Worm (Caenorhabditis elegans) whole organism, L2 larva: Measurements from ENCODE around the gene M03F4.6.

Source experiments
- ama-1 ChIP-seq: fragments of 150-350 bp; optimal IDR thresholded peaks from 2 replicates; lab custom pipeline; 2018; ENCODE audit warnings: inconsistent platforms
- dmd-4 ChIP-seq: sonication (generic microtip); optimal IDR thresholded peaks from 2 replicates; lab custom pipeline; 2017; ENCODE audit warnings: missing biosample characterization, missing genetic modification characterization
- elt-1 ChIP-seq: fragments of 150-350 bp; optimal IDR thresholded peaks from 2 replicates; lab custom pipeline; 2014; ENCODE audit warnings: missing biosample characterization, missing genetic modification characterization
- lsy-2 ChIP-seq, 2 experiments: fragments of 150-350 bp in 1 of 2; sonication (generic microtip) in 1 of 2; optimal IDR thresholded peaks; 2 replicates each; lab custom pipeline; 2014 to 2017; ENCODE audit warnings: missing biosample characterization in 2 of 2, missing genetic modification characterization in 2 of 2
- mbf-1 ChIP-seq: sonication (generic microtip); optimal IDR thresholded peaks from 2 replicates; lab custom pipeline; 2017; ENCODE audit warnings: missing biosample characterization, missing genetic modification characterization
- nhr-11 ChIP-seq: fragments of 150-350 bp; optimal IDR thresholded peaks from 2 replicates; lab custom pipeline; 2014; ENCODE audit warnings: missing biosample characterization, missing genetic modification characterization
- nhr-12 ChIP-seq: fragments of 150-350 bp; optimal IDR thresholded peaks from 2 replicates; lab custom pipeline; 2014; ENCODE audit warnings: missing biosample characterization, missing genetic modification characterization
- unc-39 ChIP-seq: fragments of 150-350 bp; optimal IDR thresholded peaks from 2 replicates; lab custom pipeline; 2014; ENCODE audit warnings: missing biosample characterization, missing genetic modification characterization
- unc-55 ChIP-seq: fragments of 150-350 bp; sonication (generic microtip); optimal IDR thresholded peaks from 3 replicates; lab custom pipeline; 2014; ENCODE audit warnings: missing biosample characterization, missing genetic modification reagents, missing genetic modification characterization
- unc-62 ChIP-seq: fragments of 150-350 bp; optimal IDR thresholded peaks from 2 replicates; lab custom pipeline; 2014; ENCODE audit warnings: missing biosample characterization, missing genetic modification reagents, missing genetic modification characterization
- ztf-11 ChIP-seq: sonication (generic microtip); optimal IDR thresholded peaks from 2 replicates; lab custom pipeline; 2017; ENCODE audit warnings: missing biosample characterization, missing genetic modification characterization

- TF ChIP-seq elt-1 (tag; lab: Kevin White, UChicago) (no peak), ama-1 (lab: Kevin White, UChicago) (no peak), nhr-12 (tag; lab: Kevin White, UChicago) (no peak), ztf-11 (no peak), unc-55 (no peak), mbf-1 (no peak), unc-39 (no peak), lsy-2 (tag; optimal IDR thresholded peaks at IDR 0.05; lab: Kevin White, UChicago) (no peak), dmd-4 (tag; lab: Kevin White, UChicago) (no peak), unc-62 (no peak), nhr-11 (tag; lab: Kevin White, UChicago) (no peak)
Observed at ce11 chrX:4959440-4959839, 9.7 kb downstream of the M03F4.6 start.
